2 worm cellular contexts compared by ENCODE assay signal in genomic region chrV:19722881-19723280, ce11.
TF ChIP-seq lines count a peak whose summit lies in the region.

No protein-coding gene starts in this region.

TF ChIP-seq in whole organism, L1 larva, 84 proteins besides CTCF, POLR2A, EP300 and RAD21 (continued from another document):
- no peak for TF ChIP-seq fkh-4 (tag; optimal IDR thresholded peaks at IDR 0.05; lab: Kevin White, UChicago; ENCODE audit: borderline replicate concordance)
- TF ChIP-seq unc-86 (tag; optimal IDR thresholded peaks at IDR 0.05; lab: Kevin White, UChicago), result no peak
- TF ChIP-seq alr-1 (tag; optimal IDR thresholded peaks at IDR 0.05; lab: Kevin White, UChicago; ENCODE audit: borderline replicate concordance), result no peak
- no peak for TF ChIP-seq fkh-10 (GFP tag; optimal IDR thresholded peaks at IDR 0.05; lab: Kevin White, UChicago)
- no peak for TF ChIP-seq aha-1 (tag; optimal IDR thresholded peaks at IDR 0.05; lab: Kevin White, UChicago)
- TF ChIP-seq nhr-20 (tag; optimal IDR thresholded peaks at IDR 0.05; lab: Kevin White, UChicago), result no peak
- TF ChIP-seq pag-3 (tag; optimal IDR thresholded peaks at IDR 0.05; lab: Kevin White, UChicago; ENCODE audit: borderline replicate concordance, insufficient read depth), result no peak
- no peak for TF ChIP-seq sptf-1 (tag; optimal IDR thresholded peaks at IDR 0.05; lab: Kevin White, UChicago)
- no peak for TF ChIP-seq nhr-84 (tag; optimal IDR thresholded peaks at IDR 0.05; lab: Kevin White, UChicago)
- TF ChIP-seq rnt-1 (tag; optimal IDR thresholded peaks at IDR 0.05; lab: Kevin White, UChicago), result peak; percentile 49
- TF ChIP-seq C16A3.4 (tag; optimal IDR thresholded peaks at IDR 0.05; lab: Kevin White, UChicago), result no peak
- TF ChIP-seq lin-35 (GFP tag; optimal IDR thresholded peaks at IDR 0.05; lab: Kevin White, UChicago), result peak in 1 of 2 experiments; percentile 10
- no peak for TF ChIP-seq lin-14 (GFP tag; optimal IDR thresholded peaks at IDR 0.05; lab: Kevin White, UChicago)
- TF ChIP-seq ztf-11 (tag; optimal IDR thresholded peaks at IDR 0.05; lab: Kevin White, UChicago), result no peak
- TF ChIP-seq unc-98 (GFP tag; IDR thresholded peaks at IDR 0.05; lab: Robert Waterston, UW), result no peak
- peak; percentile 43 for TF ChIP-seq nhr-19 (GFP tag; conservative IDR thresholded peaks at IDR 0.05; lab: Robert Waterston, UW)
- TF ChIP-seq irx-1 (tag; optimal IDR thresholded peaks at IDR 0.05; lab: Kevin White, UChicago), result no peak
- no peak for TF ChIP-seq nhr-85 (tag; lab: Kevin White, UChicago)
- TF ChIP-seq tlp-1 (tag; optimal IDR thresholded peaks at IDR 0.05; lab: Kevin White, UChicago), result no peak
- TF ChIP-seq ceh-63 (GFP tag; optimal IDR thresholded peaks at IDR 0.05; lab: Kevin White, UChicago), result no peak
- TF ChIP-seq unc-130 (tag; optimal IDR thresholded peaks at IDR 0.05; lab: Kevin White, UChicago), result peak; percentile 5
- TF ChIP-seq efl-1 (optimal IDR thresholded peaks at IDR 0.05; lab: Kevin White, UChicago), result no peak
- peak in 1 of 2 experiments; percentile 92 for TF ChIP-seq efl-1 (GFP tag; optimal IDR thresholded peaks at IDR 0.05 in 1 of 2; lab: Kevin White, UChicago)
- no peak for TF ChIP-seq fkh-8 (tag; optimal IDR thresholded peaks at IDR 0.05; lab: Kevin White, UChicago)
- TF ChIP-seq fos-1 (tag; optimal IDR thresholded peaks at IDR 0.05; lab: Kevin White, UChicago), result no peak
- peak; percentile 4 for TF ChIP-seq swsn-7 (tag; optimal IDR thresholded peaks at IDR 0.05; lab: Kevin White, UChicago)
- TF ChIP-seq unc-30 (tag; optimal IDR thresholded peaks at IDR 0.05; lab: Kevin White, UChicago), result no peak
- no peak for TF ChIP-seq pqm-1 (tag; optimal IDR thresholded peaks at IDR 0.05; lab: Kevin White, UChicago)
- no peak for TF ChIP-seq pax-3 (tag; optimal IDR thresholded peaks at IDR 0.05; lab: Kevin White, UChicago)
- TF ChIP-seq mdl-1 (tag; optimal IDR thresholded peaks at IDR 0.05; lab: Kevin White, UChicago), result peak in 1 of 2 experiments; percentile 14
- no peak for TF ChIP-seq nhr-47 (tag; optimal IDR thresholded peaks at IDR 0.05; lab: Kevin White, UChicago)
- TF ChIP-seq ceh-90 (tag; optimal IDR thresholded peaks at IDR 0.05; lab: Kevin White, UChicago), result no peak
- TF ChIP-seq skn-1 (tag; optimal IDR thresholded peaks at IDR 0.05; lab: Kevin White, UChicago), result no peak
- TF ChIP-seq zip-4 (GFP tag; optimal IDR thresholded peaks at IDR 0.05; lab: Kevin White, UChicago), result no peak
- no peak for TF ChIP-seq ceh-88 (GFP tag; IDR thresholded peaks at IDR 0.05; lab: Robert Waterston, UW)
- no peak for TF ChIP-seq dpl-1 (GFP tag; optimal IDR thresholded peaks at IDR 0.05; lab: Kevin White, UChicago)
- TF ChIP-seq nhr-237 (tag; optimal IDR thresholded peaks at IDR 0.05; lab: Kevin White, UChicago), result no peak
- no peak for TF ChIP-seq nhr-76 (tag; optimal IDR thresholded peaks at IDR 0.05; lab: Kevin White, UChicago)
- TF ChIP-seq ces-1 (GFP tag; optimal IDR thresholded peaks at IDR 0.05; lab: Kevin White, UChicago), result no peak
- no peak for TF ChIP-seq nhr-77 (tag; optimal IDR thresholded peaks at IDR 0.05; lab: Kevin White, UChicago)
- peak; percentile 43 for TF ChIP-seq dsc-1 (tag; optimal IDR thresholded peaks at IDR 0.05; lab: Kevin White, UChicago)
- TF ChIP-seq C34B4.2 (tag; optimal IDR thresholded peaks at IDR 0.05; lab: Kevin White, UChicago), result no peak

TF ChIP-seq in whole organism, young adult, 124 proteins besides CTCF, POLR2A, EP300 and RAD21 (continued from another document):
- TF ChIP-seq B0336.3 (GFP tag; IDR thresholded peaks at IDR 0.05; lab: Robert Waterston, UW), result no peak
- 0 out of 2 replicates have a peak, but pooled peaks have one; percentile 25 for TF ChIP-seq Y95B8A.8 (GFP tag; IDR thresholded peaks at IDR 0.05; lab: Robert Waterston, UW)
- TF ChIP-seq somi-1 (GFP tag; optimal IDR thresholded peaks at IDR 0.05; lab: Kevin White, UChicago), result no peak
- TF ChIP-seq attf-3 (GFP tag; conservative IDR thresholded peaks at IDR 0.05; lab: Robert Waterston, UW), result no peak; the same call in 1 of the 2 replicates
- TF ChIP-seq ztf-22 (GFP tag; optimal IDR thresholded peaks at IDR 0.05; lab: Kevin White, UChicago), result no peak
- peak; percentile 27; the same call in 1 of the 2 replicates for TF ChIP-seq egl-44 (GFP tag; IDR thresholded peaks at IDR 0.05; lab: Robert Waterston, UW)
- no peak for TF ChIP-seq tlf-1 (GFP tag; optimal IDR thresholded peaks at IDR 0.05; lab: Kevin White, UChicago)
- TF ChIP-seq him-1 (tag; optimal IDR thresholded peaks at IDR 0.05; lab: Kevin White, UChicago), result peak; percentile 4
- TF ChIP-seq F37B4.10 (GFP tag; IDR thresholded peaks at IDR 0.05; lab: Robert Waterston, UW), result no peak
- TF ChIP-seq madf-3 (GFP tag; IDR thresholded peaks at IDR 0.05; lab: Robert Waterston, UW), result peak; percentile 65; the same call in 1 of the 2 replicates
- TF ChIP-seq egrh-3 (GFP tag; IDR thresholded peaks at IDR 0.05; lab: Robert Waterston, UW), result peak; percentile 39; the same call in 1 of the 2 replicates
- TF ChIP-seq lsy-27 (tag; optimal IDR thresholded peaks at IDR 0.05; lab: Kevin White, UChicago; ENCODE audit: borderline replicate concordance, insufficient read depth), result peak; percentile 49
- no peak for TF ChIP-seq mel-28 (tag; optimal IDR thresholded peaks at IDR 0.05; lab: Kevin White, UChicago; ENCODE audit: borderline replicate concordance)
- TF ChIP-seq aptf-3 (GFP tag; IDR thresholded peaks at IDR 0.05; lab: Robert Waterston, UW), result no peak
- TF ChIP-seq ztf-25 (GFP tag; IDR thresholded peaks at IDR 0.05; lab: Robert Waterston, UW), result 0 out of 2 replicates have a peak, but pooled peaks have one; percentile 53
- TF ChIP-seq zfh-2 (GFP tag; conservative IDR thresholded peaks at IDR 0.05; lab: Robert Waterston, UW), result peak; percentile 56
- peak; percentile 69 for TF ChIP-seq hmg-1.2 (GFP tag; IDR thresholded peaks at IDR 0.05; lab: Robert Waterston, UW)
- 0 out of 2 replicates have a peak, but pooled peaks have one; percentile 43 for TF ChIP-seq hmg-20 (GFP tag; IDR thresholded peaks at IDR 0.05; lab: Robert Waterston, UW)
- no peak for TF ChIP-seq mes-4 (tag; optimal IDR thresholded peaks at IDR 0.05; lab: Kevin White, UChicago)
- no peak for TF ChIP-seq B0019.2 (GFP tag; conservative IDR thresholded peaks at IDR 0.05; lab: Robert Waterston, UW)
- TF ChIP-seq Y53F4B.3 (GFP tag; IDR thresholded peaks at IDR 0.05; lab: Robert Waterston, UW), result no peak
- TF ChIP-seq B0035.1 (tag; optimal IDR thresholded peaks at IDR 0.05; lab: Kevin White, UChicago), result no peak
- TF ChIP-seq chd-7 (tag; optimal IDR thresholded peaks at IDR 0.05; lab: Kevin White, UChicago), result no peak
- TF ChIP-seq lsl-1 (GFP tag; optimal IDR thresholded peaks at IDR 0.05; lab: Kevin White, UChicago), result peak; percentile 3
- peak; percentile 8 for TF ChIP-seq F23B12.7 (tag; optimal IDR thresholded peaks at IDR 0.05; lab: Kevin White, UChicago; ENCODE audit: insufficient read depth)
- TF ChIP-seq dpff-1 (tag; optimal IDR thresholded peaks at IDR 0.05; lab: Kevin White, UChicago), result no peak
